Fruit fly (Drosophila melanogaster) Kc167 (cell line): ENCODE data around the gene CG13126.

ENCODE experiments used
- Myc ChIP-seq: fragments of >200 bp; optimal IDR thresholded peaks from 2 replicates; lab custom pipeline; 2017; ENCODE audit warnings: missing external identifiers
- h ChIP-seq: fragments of >200 bp; optimal IDR thresholded peaks from 3 replicates; lab custom pipeline; 2018; ENCODE audit warnings: missing external identifiers
- insv ChIP-seq: fragments of >200 bp; optimal IDR thresholded peaks from 3 replicates; lab custom pipeline; 2018; ENCODE audit warnings: missing external identifiers
- psq ChIP-seq: fragments of >200 bp; optimal IDR thresholded peaks from 2 replicates; lab custom pipeline; 2017; ENCODE audit warnings: missing external identifiers
- ttk ChIP-seq: sonication (Bioruptor generic); optimal IDR thresholded peaks from 2 replicates; lab custom pipeline; 2017; ENCODE audit warnings: missing external identifiers

DNA sequence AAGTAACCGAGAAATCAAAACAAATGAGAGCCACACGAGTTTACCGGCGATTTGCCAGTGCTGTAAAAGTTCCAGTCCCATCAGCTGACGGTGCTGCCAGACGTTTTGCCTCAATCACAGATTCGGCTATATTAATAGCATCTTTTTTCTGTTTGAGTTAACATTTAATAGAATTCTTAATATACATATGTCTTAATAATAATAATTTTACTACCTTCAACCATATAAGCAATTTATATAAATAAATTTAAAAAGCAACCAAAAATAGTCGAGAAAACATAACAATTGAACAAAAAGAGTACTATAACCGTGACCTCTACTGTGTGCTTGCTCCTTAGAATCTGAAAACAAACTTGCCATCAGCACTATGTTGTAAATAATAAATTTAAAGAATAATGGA lies at the start of gene CG13126, which contains the start of gene CG4709:
- TF ChIP-seq psq (lab: Kevin White, UChicago), result no peak
- TF ChIP-seq h (lab: Kevin White, UChicago), result no peak
- TF ChIP-seq Myc (lab: Kevin White, UChicago), result no peak
- TF ChIP-seq insv (lab: Kevin White, UChicago), result no peak
- TF ChIP-seq ttk (lab: Kevin White, UChicago), result no peak
